Fruit fly (Drosophila melanogaster) S2 (cell line): ENCODE results near the gene spn-F.

Experiments used
- CG8478 ChIP-seq: fragments of >200 bp; optimal IDR thresholded peaks from 2 replicates; lab custom pipeline; 2018
- CTCF ChIP-seq, 2 experiments: fragments of >200 bp; optimal IDR thresholded peaks; 2 replicates each; lab custom pipeline; 2018

- no peak for TF ChIP-seq CTCF (optimal IDR thresholded peaks at IDR 0.05; lab: Kevin White, UChicago)
- TF ChIP-seq CG8478 (lab: Kevin White, UChicago) = no peak
These were observed 7.4 kb downstream of the spn-F start, which contains the start of gene CAH5 for dm6 chr3R:31262298-31262697.
